Worm (Caenorhabditis elegans) whole organism, L2 larva: ENCODE measurements around the gene frm-7.

Experiments used
- F13H6.1 ChIP-seq: sonication (generic microtip); optimal IDR thresholded peaks from 2 replicates; lab custom pipeline; 2016; ENCODE audit warnings: missing genetic modification characterization, missing compliant biosample characterization
- R02D3.7 ChIP-seq: fragments of 150-350 bp; optimal IDR thresholded peaks from 2 replicates; lab custom pipeline; 2014; ENCODE audit warnings: missing biosample characterization, missing genetic modification characterization
- Y55F3AM.14 ChIP-seq: fragments of 200-800 bp; sonication (Bioruptor generic); optimal IDR thresholded peaks from 2 replicates; lab custom pipeline; 2018; ENCODE audit warnings: mild to moderate bottlenecking, missing genetic modification characterization, missing compliant biosample characterization
- ZK546.5 ChIP-seq: sonication (generic microtip); optimal IDR thresholded peaks from 2 replicates; lab custom pipeline; 2017; ENCODE audit warnings: missing biosample characterization, missing genetic modification characterization
- aly-2 ChIP-seq: fragments of 150-350 bp; optimal IDR thresholded peaks from 2 replicates; lab custom pipeline; 2014; ENCODE audit warnings: missing biosample characterization, missing genetic modification characterization
- ama-1 ChIP-seq: fragments of 150-350 bp; optimal IDR thresholded peaks from 2 replicates; lab custom pipeline; 2018; ENCODE audit warnings: inconsistent platforms
- blmp-1 ChIP-seq: sonication (generic microtip); optimal IDR thresholded peaks from 2 replicates; lab custom pipeline; 2017; ENCODE audit warnings: missing genetic modification characterization, mild to moderate bottlenecking, missing compliant biosample characterization, antibody characterized with exemption, moderate library complexity; ENCODE audit not compliant: insufficient read depth
- ceh-16 ChIP-seq: fragments of 150-350 bp; optimal IDR thresholded peaks from 2 replicates; lab custom pipeline; 2014; ENCODE audit warnings: missing biosample characterization, missing genetic modification characterization
- ceh-82 ChIP-seq: fragments of 150-350 bp; optimal IDR thresholded peaks from 2 replicates; lab custom pipeline; 2014; ENCODE audit warnings: missing biosample characterization, missing genetic modification characterization
- crh-2 ChIP-seq: sonication (generic microtip); optimal IDR thresholded peaks from 2 replicates; lab custom pipeline; 2017; ENCODE audit warnings: missing biosample characterization, missing genetic modification characterization
- dmd-4 ChIP-seq: sonication (generic microtip); optimal IDR thresholded peaks from 2 replicates; lab custom pipeline; 2017; ENCODE audit warnings: missing biosample characterization, missing genetic modification characterization
- egl-27 ChIP-seq: sonication (generic microtip); optimal IDR thresholded peaks from 3 replicates; lab custom pipeline; 2017; ENCODE audit warnings: missing biosample characterization, missing genetic modification reagents, missing genetic modification characterization
- elt-1 ChIP-seq: fragments of 150-350 bp; optimal IDR thresholded peaks from 2 replicates; lab custom pipeline; 2014; ENCODE audit warnings: missing biosample characterization, missing genetic modification characterization
- elt-3 ChIP-seq: sonication (generic microtip); optimal IDR thresholded peaks from 2 replicates; lab custom pipeline; 2017; ENCODE audit warnings: missing biosample characterization, missing genetic modification characterization
- fos-1 ChIP-seq: fragments of 150-350 bp; optimal IDR thresholded peaks from 2 replicates; lab custom pipeline; 2014; ENCODE audit warnings: missing biosample characterization, missing genetic modification characterization
- gmeb-1 ChIP-seq: fragments of 150-350 bp; optimal IDR thresholded peaks from 2 replicates; lab custom pipeline; 2014; ENCODE audit warnings: missing biosample characterization, missing genetic modification characterization
- lin-11 ChIP-seq: fragments of 150-350 bp; sonication (generic microtip); optimal IDR thresholded peaks from 2 replicates; lab custom pipeline; 2014; ENCODE audit warnings: missing biosample characterization, missing genetic modification characterization, inconsistent platforms, mixed read lengths
- lin-13 ChIP-seq: fragments of 150-350 bp; optimal IDR thresholded peaks from 2 replicates; lab custom pipeline; 2014; ENCODE audit warnings: missing biosample characterization, missing genetic modification reagents, missing genetic modification characterization
- lsy-2 ChIP-seq, 2 experiments: fragments of 150-350 bp in 1 of 2; sonication (generic microtip) in 1 of 2; optimal IDR thresholded peaks; 2 replicates each; lab custom pipeline; 2014 to 2017; ENCODE audit warnings: missing biosample characterization in 2 of 2, missing genetic modification characterization in 2 of 2
- mab-5 ChIP-seq: fragments of 150-350 bp; optimal IDR thresholded peaks from 2 replicates; lab custom pipeline; 2014; ENCODE audit warnings: missing biosample characterization, missing genetic modification characterization
- mbf-1 ChIP-seq: sonication (generic microtip); optimal IDR thresholded peaks from 2 replicates; lab custom pipeline; 2017; ENCODE audit warnings: missing biosample characterization, missing genetic modification characterization
- mdl-1 ChIP-seq, 2 experiments: fragments of 150-350 bp in 1 of 2; sonication (generic microtip) in 1 of 2; optimal IDR thresholded peaks; 2 replicates each; lab custom pipeline; 2017; ENCODE audit warnings: missing biosample characterization in 2 of 2, missing genetic modification characterization in 2 of 2
- nhr-10 ChIP-seq: sonication (generic microtip); optimal IDR thresholded peaks from 2 replicates; lab custom pipeline; 2017; ENCODE audit warnings: missing biosample characterization, missing genetic modification characterization
- nhr-11 ChIP-seq: fragments of 150-350 bp; optimal IDR thresholded peaks from 2 replicates; lab custom pipeline; 2014; ENCODE audit warnings: missing biosample characterization, missing genetic modification characterization
- nhr-12 ChIP-seq: fragments of 150-350 bp; optimal IDR thresholded peaks from 2 replicates; lab custom pipeline; 2014; ENCODE audit warnings: missing biosample characterization, missing genetic modification characterization
- nhr-129 ChIP-seq: fragments of 150-350 bp; optimal IDR thresholded peaks from 2 replicates; lab custom pipeline; 2014; ENCODE audit warnings: missing biosample characterization, missing genetic modification characterization
- nhr-21 ChIP-seq: fragments of 150-350 bp; optimal IDR thresholded peaks from 2 replicates; lab custom pipeline; 2014; ENCODE audit warnings: missing biosample characterization, missing genetic modification characterization
- nhr-23 ChIP-seq: fragments of 150-350 bp; optimal IDR thresholded peaks from 2 replicates; lab custom pipeline; 2014; ENCODE audit warnings: missing biosample characterization, missing genetic modification reagents, missing genetic modification characterization
- nhr-237 ChIP-seq: fragments of 150-350 bp; optimal IDR thresholded peaks from 2 replicates; lab custom pipeline; 2014; ENCODE audit warnings: missing biosample characterization, missing genetic modification characterization
- nhr-25 ChIP-seq: fragments of 150-350 bp; sonication (generic microtip); optimal IDR thresholded peaks from 3 replicates; lab custom pipeline; 2014; ENCODE audit warnings: missing biosample characterization, missing genetic modification characterization
- nhr-6 ChIP-seq: fragments of 150-350 bp; optimal IDR thresholded peaks from 2 replicates; lab custom pipeline; 2014; ENCODE audit warnings: missing biosample characterization, missing genetic modification characterization
- nhr-77 ChIP-seq: fragments of 150-350 bp; optimal IDR thresholded peaks from 2 replicates; lab custom pipeline; 2014; ENCODE audit warnings: missing biosample characterization, missing genetic modification characterization
- peb-1 ChIP-seq: fragments of 150-350 bp; optimal IDR thresholded peaks from 2 replicates; lab custom pipeline; 2014; ENCODE audit warnings: missing biosample characterization, missing genetic modification characterization
- sem-4 ChIP-seq: fragments of 150-350 bp; optimal IDR thresholded peaks from 2 replicates; lab custom pipeline; 2014; ENCODE audit warnings: missing biosample characterization, missing genetic modification reagents, missing genetic modification characterization
- skn-1 ChIP-seq: sonication (generic microtip); optimal IDR thresholded peaks from 2 replicates; lab custom pipeline; 2017; ENCODE audit warnings: missing biosample characterization, missing genetic modification characterization
- sma-9 ChIP-seq, 2 experiments: fragments of 150-350 bp in 1 of 2; sonication (generic microtip) in 1 of 2; optimal IDR thresholded peaks; 2 replicates each; lab custom pipeline; 2014 to 2016; ENCODE audit warnings: missing genetic modification characterization in 2 of 2, mild to moderate bottlenecking in 1 of 2, missing biosample characterization in 1 of 2, missing compliant biosample characterization in 1 of 2, missing genetic modification reagents in 1 of 2, moderate library complexity in 1 of 2
- snpc-4 ChIP-seq: fragments of 150-350 bp; optimal IDR thresholded peaks from 2 replicates; lab custom pipeline; 2014; ENCODE audit warnings: missing biosample characterization, missing genetic modification characterization
- unc-39 ChIP-seq: fragments of 150-350 bp; optimal IDR thresholded peaks from 2 replicates; lab custom pipeline; 2014; ENCODE audit warnings: missing biosample characterization, missing genetic modification characterization
- unc-62 ChIP-seq: fragments of 150-350 bp; optimal IDR thresholded peaks from 2 replicates; lab custom pipeline; 2014; ENCODE audit warnings: missing biosample characterization, missing genetic modification reagents, missing genetic modification characterization
- zag-1 ChIP-seq: fragments of 150-350 bp; optimal IDR thresholded peaks from 2 replicates; lab custom pipeline; 2014; ENCODE audit warnings: missing biosample characterization, missing genetic modification characterization
- ztf-1 ChIP-seq: fragments of 200-800 bp; sonication (Bioruptor generic); conservative IDR thresholded peaks from 2 replicates; pipeline ENCODE4 v1.3.6; 2022; ENCODE audit warnings: missing genetic modification characterization, missing compliant biosample characterization

frm-7 gene

ce11 chrV:12303453-12304077, 1.3 kb downstream of the frm-7 start (continued):
- TF ChIP-seq dmd-4 (tag; lab: Kevin White, UChicago) (no peak), gmeb-1 (peak; percentile 73), zag-1 (tag; lab: Kevin White, UChicago) (peak; percentile 77), F13H6.1 (tag; lab: Kevin White, UChicago) (peak; percentile 92), ama-1 (lab: Kevin White, UChicago) (no peak), egl-27 (tag; lab: Kevin White, UChicago) (peak; percentile 73), lin-13 (GFP tag; lab: Kevin White, UChicago) (peak; percentile 68), sma-9 (GFP tag; optimal IDR thresholded peaks at IDR 0.05; lab: Kevin White, UChicago) (peak; percentile 95), sma-9 (tag; optimal IDR thresholded peaks at IDR 0.05; lab: Kevin White, UChicago) (no peak), peb-1 (tag; lab: Kevin White, UChicago) (peak; percentile 1), unc-39 (tag; lab: Kevin White, UChicago) (peak; percentile 52), nhr-129 (tag; lab: Kevin White, UChicago) (peak; percentile 85), sem-4 (tag; lab: Kevin White, UChicago) (peak; percentile 87)

DNA sequence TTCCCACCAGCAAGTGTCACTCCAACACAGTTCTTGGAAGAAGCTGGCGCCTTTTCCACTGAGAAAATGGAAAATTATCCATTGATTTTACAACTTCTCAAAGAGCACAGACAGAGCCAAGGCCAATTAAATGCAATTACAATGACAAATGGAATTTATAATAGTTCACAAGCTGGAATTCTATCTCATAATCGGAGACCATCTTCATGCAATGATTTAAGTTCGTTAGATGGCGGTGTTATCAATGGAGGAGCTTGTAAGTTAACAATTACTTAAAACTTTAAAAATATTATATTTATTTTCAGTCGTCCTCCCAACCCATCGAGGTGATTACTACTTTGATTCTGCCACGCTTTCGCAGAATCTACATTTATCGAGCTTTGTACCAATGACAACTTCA, 3.4 kb downstream of the frm-7 start:
- no peak for TF ChIP-seq dmd-4 (tag; lab: Kevin White, UChicago)
- TF ChIP-seq snpc-4 (tag; lab: Kevin White, UChicago): no peak
- TF ChIP-seq peb-1 (tag; lab: Kevin White, UChicago): no peak
- TF ChIP-seq nhr-11: no peak
- TF ChIP-seq nhr-129 (tag; lab: Kevin White, UChicago): no peak
- TF ChIP-seq ceh-82: no peak
- TF ChIP-seq elt-1 (tag; lab: Kevin White, UChicago): no peak

DNA sequence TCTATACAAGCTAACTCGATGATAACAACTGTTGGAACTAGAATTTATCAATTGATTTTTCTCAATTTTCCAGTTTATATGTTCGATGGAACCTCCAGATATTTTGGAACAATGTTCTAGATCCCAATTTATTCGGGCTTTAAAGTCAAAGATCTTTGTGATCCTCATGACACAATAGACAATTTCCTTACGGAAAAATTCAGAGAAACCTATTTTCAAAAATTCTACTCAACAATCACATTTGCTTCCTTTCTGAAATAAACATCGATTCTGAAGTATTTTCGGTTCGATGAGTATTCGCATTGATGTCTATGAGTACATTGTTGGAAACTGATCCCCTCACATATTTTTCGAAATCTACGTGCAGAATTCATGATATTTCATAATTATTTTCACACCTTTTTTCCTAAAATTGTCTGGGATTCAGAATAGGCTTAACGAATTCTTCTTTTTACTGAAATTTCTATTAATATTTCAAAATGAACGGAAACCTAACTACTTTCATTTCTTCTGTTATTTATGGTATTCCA, 4.8 kb downstream of the frm-7 start, which contains the start of gene srg-45:
srg-45 (plus strand) TSS at position 480 of the 530 bp plus-strand sequence.
- peak; percentile 9 for TF ChIP-seq nhr-25 (tag; lab: Kevin White, UChicago)
- TF ChIP-seq unc-39 (tag; lab: Kevin White, UChicago): no peak
- TF ChIP-seq ama-1 (lab: Kevin White, UChicago): peak; percentile 20

- TF ChIP-seq elt-3 (tag; lab: Kevin White, UChicago): no peak
- TF ChIP-seq nhr-25 (tag; lab: Kevin White, UChicago): no peak
- no peak for TF ChIP-seq skn-1
- TF ChIP-seq ZK546.5 (tag; lab: Kevin White, UChicago): no peak
- no peak for TF ChIP-seq sem-4 (tag; lab: Kevin White, UChicago)
- no peak for TF ChIP-seq dmd-4 (tag; lab: Kevin White, UChicago)
- no peak for TF ChIP-seq nhr-11
- no peak for TF ChIP-seq nhr-10 (tag; lab: Kevin White, UChicago)
- no peak for TF ChIP-seq mbf-1 (tag; lab: Kevin White, UChicago)
- TF ChIP-seq ztf-1 (GFP tag; lab: Robert Waterston, UW): no peak
- no peak for TF ChIP-seq blmp-1 (tag; lab: Kevin White, UChicago)
- TF ChIP-seq nhr-6 (tag; lab: Kevin White, UChicago): no peak
- TF ChIP-seq snpc-4 (tag; lab: Kevin White, UChicago): no peak
- TF ChIP-seq unc-39 (tag; lab: Kevin White, UChicago): no peak
- no peak for TF ChIP-seq mdl-1 (tag; optimal IDR thresholded peaks at IDR 0.05; lab: Kevin White, UChicago)
- no peak for TF ChIP-seq lsy-2 (tag; optimal IDR thresholded peaks at IDR 0.05; lab: Kevin White, UChicago)
- TF ChIP-seq ama-1 (lab: Kevin White, UChicago): no peak
- no peak for TF ChIP-seq unc-62 (GFP tag; lab: Kevin White, UChicago)
- no peak for TF ChIP-seq crh-2 (tag; lab: Kevin White, UChicago)
- no peak for TF ChIP-seq nhr-77 (tag; lab: Kevin White, UChicago)
Observed at ce11 chrV:12310256-12310655, 8.0 kb downstream of the frm-7 start, which contains the start of gene hpo-30. hpo-30 (minus strand) TSS chrV:12310356.

- TF ChIP-seq nhr-21 (tag; lab: Kevin White, UChicago) (no peak), ama-1 (lab: Kevin White, UChicago) (no peak), aly-2 (tag; lab: Kevin White, UChicago) (no peak), ZK546.5 (tag; lab: Kevin White, UChicago) (no peak), nhr-25 (tag; lab: Kevin White, UChicago) (no peak), nhr-12 (tag; lab: Kevin White, UChicago) (no peak), R02D3.7 (tag; lab: Kevin White, UChicago) (no peak), nhr-237 (no peak), peb-1 (tag; lab: Kevin White, UChicago) (no peak), lsy-2 (tag; optimal IDR thresholded peaks at IDR 0.05; lab: Kevin White, UChicago) (peak in 1 of 2 experiments; percentile 38), zag-1 (tag; lab: Kevin White, UChicago) (peak; percentile 33), elt-3 (tag; lab: Kevin White, UChicago) (no peak), nhr-6 (tag; lab: Kevin White, UChicago) (no peak), mdl-1 (tag; optimal IDR thresholded peaks at IDR 0.05; lab: Kevin White, UChicago) (no peak), ztf-1 (GFP tag; lab: Robert Waterston, UW) (no peak), skn-1 (no peak), nhr-129 (tag; lab: Kevin White, UChicago) (peak; percentile 18), lin-11 (tag; lab: Kevin White, UChicago) (no peak), fos-1 (no peak), ceh-16 (tag; lab: Kevin White, UChicago) (no peak), blmp-1 (tag; lab: Kevin White, UChicago) (no peak), Y55F3AM.14 (GFP tag; lab: Kevin White, UChicago) (no peak), mab-5 (tag; lab: Kevin White, UChicago) (no peak), nhr-23 (tag; lab: Kevin White, UChicago) (no peak)
Observed at ce11 chrV:12314413-12314812, 12.1 kb downstream of the frm-7 start.
